Worm (Caenorhabditis elegans) whole organism, late embryonic: ENCODE results near the gene nhr-88.

Source experiments
- ceh-45 ChIP-seq: fragments of 200-800 bp; sonication (Bioruptor generic); IDR thresholded peaks from 2 replicates; pipeline ENCODE4 v1.3.6; 2022; ENCODE audit warnings: missing genetic modification reagents, missing genetic modification characterization, missing compliant biosample characterization
- che-1 ChIP-seq: sonication (generic microtip); optimal IDR thresholded peaks from 2 replicates; lab custom pipeline; 2016; ENCODE audit warnings: mild to moderate bottlenecking, missing genetic modification characterization, missing compliant biosample characterization
- pqm-1 ChIP-seq: sonication (generic microtip); optimal IDR thresholded peaks from 2 replicates; lab custom pipeline; 2016; ENCODE audit warnings: missing genetic modification characterization, missing compliant biosample characterization

DNA sequence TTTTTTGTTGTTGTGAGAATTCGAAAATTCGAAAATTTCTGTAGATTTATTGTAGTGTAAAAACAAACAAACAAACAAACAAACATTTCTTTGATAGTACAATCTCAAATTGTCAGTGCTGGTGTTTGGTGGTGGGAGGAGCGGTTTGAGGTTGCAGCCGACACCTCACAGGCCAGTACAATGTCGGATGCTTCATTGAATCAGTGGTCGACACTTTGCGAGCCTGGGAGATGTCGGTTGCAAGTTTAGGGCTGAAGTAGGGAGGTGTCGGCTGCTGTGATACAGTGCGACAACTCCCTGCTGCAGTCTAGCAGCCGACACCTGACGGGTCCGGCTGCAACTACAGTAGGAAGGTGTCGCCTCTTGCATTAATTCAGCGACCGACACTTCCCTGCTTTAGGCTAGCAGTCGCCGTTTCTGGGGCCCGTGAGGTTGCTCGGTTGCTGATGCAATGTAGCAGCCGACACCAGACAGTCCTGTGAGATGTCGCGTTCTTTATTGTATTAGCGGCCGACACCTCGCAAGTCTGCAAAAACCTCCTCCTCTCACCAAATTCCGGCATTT, 9.6 kb downstream of the nhr-88 start:
- TF ChIP-seq ceh-45 (no peak), che-1 (tag; lab: Kevin White, UChicago) (no peak), pqm-1 (tag; lab: Kevin White, UChicago) (no peak)
